Fruit fly (Drosophila melanogaster) whole organism, embryonic: Measurements from ENCODE around the gene CG8420.

ENCODE experiments used
- CG7357 ChIP-seq: fragments of 200-800 bp; sonication (Bioruptor generic); IDR thresholded peaks from 3 replicates; pipeline ENCODE4 v1.3.6; 2022; ENCODE audit warnings: missing biosample characterization, missing genetic modification characterization
- CG7745 ChIP-seq: fragments of 200-800 bp; sonication (Bioruptor generic); optimal IDR thresholded peaks from 2 replicates; lab custom pipeline; 2018; ENCODE audit warnings: missing biosample characterization, mild to moderate bottlenecking, missing genetic modification characterization, moderate library complexity
- D ChIP-seq, 2 experiments: fragments of 200-800 bp in 1 of 2; fragments of >200 bp in 1 of 2; sonication (Bioruptor generic) in 1 of 2; optimal IDR thresholded peaks; 2 replicates in 1 of 2; 3 replicates in 1 of 2; lab custom pipeline; 2017; ENCODE audit warnings: mild to moderate bottlenecking in 1 of 2, missing biosample characterization in 1 of 2, missing genetic modification characterization in 1 of 2, missing genetic modification reagents in 1 of 2
- Lpt ChIP-seq: fragments of >200 bp; optimal IDR thresholded peaks from 2 replicates; lab custom pipeline; 2018; ENCODE audit warnings: missing biosample characterization, missing genetic modification characterization
- Myb ChIP-seq: fragments of 200-800 bp; sonication (Bioruptor generic); optimal IDR thresholded peaks from 2 replicates; lab custom pipeline; 2016; ENCODE audit warnings: missing biosample characterization, missing genetic modification characterization
- Stat92E ChIP-seq, 3 experiments: fragments of >200 bp in 2 of 3; fragments of 200-800 bp in 1 of 3; sonication (Bioruptor generic) in 1 of 3; optimal IDR thresholded peaks; 2 replicates each; lab custom pipeline; 2017 to 2019; ENCODE audit warnings: missing biosample characterization in 3 of 3, missing genetic modification characterization in 3 of 3, mild to moderate bottlenecking in 1 of 3, moderate library complexity in 1 of 3
- danr ChIP-seq: fragments of 200-800 bp; sonication (Bioruptor generic); IDR thresholded peaks from 2 replicates; pipeline ENCODE4 v1.3.6; 2022; ENCODE audit warnings: missing biosample characterization, missing genetic modification characterization
- knrl ChIP-seq: fragments of 200-800 bp; sonication (Bioruptor generic); IDR thresholded peaks from 3 replicates; pipeline ENCODE4 v1.3.6; 2022; ENCODE audit warnings: missing biosample characterization, missing genetic modification characterization; ENCODE audit not compliant: partially characterized antibody
- sc ChIP-seq, 3 experiments: fragments of >200 bp in 2 of 3; fragments of 200-800 bp in 1 of 3; sonication (Bioruptor generic) in 1 of 3; optimal IDR thresholded peaks; 2 replicates in 2 of 3; 3 replicates in 1 of 3; lab custom pipeline; 2017; ENCODE audit warnings: mild to moderate bottlenecking in 1 of 3, missing biosample characterization in 1 of 3, missing genetic modification characterization in 1 of 3, missing genetic modification reagents in 1 of 3

dm6 chr3R:9287710-9288109 is 41.3 kb downstream of the CG8420 start:
- TF ChIP-seq Myb (no peak), Stat92E (GFP tag; optimal IDR thresholded peaks at IDR 0.05; lab: Kevin White, UChicago) (no peak), Lpt (GFP tag; lab: Kevin White, UChicago) (no peak), knrl (GFP tag; lab: Robert Waterston, UW) (no peak), D (optimal IDR thresholded peaks at IDR 0.05; lab: Kevin White, UChicago) (no peak), D (GFP tag; optimal IDR thresholded peaks at IDR 0.05; lab: Kevin White, UChicago) (no peak), CG7357 (GFP tag; lab: Robert Waterston, UW) (no peak), sc (optimal IDR thresholded peaks at IDR 0.05; lab: Kevin White, UChicago) (no peak), sc (GFP tag; optimal IDR thresholded peaks at IDR 0.05; lab: Kevin White, UChicago) (no peak), CG7745 (tag; lab: Kevin White, UChicago) (no peak), danr (GFP tag; lab: Robert Waterston, UW) (no peak)
